Worm (Caenorhabditis elegans) whole organism, L3 larva: ENCODE data around the gene ZK1248.19.

Source experiments
- ceh-9 ChIP-seq: sonication (generic microtip); optimal IDR thresholded peaks from 2 replicates; lab custom pipeline; 2018; ENCODE audit warnings: missing biosample characterization, missing genetic modification characterization
- jun-1 ChIP-seq: fragments of 150-350 bp; optimal IDR thresholded peaks from 2 replicates; lab custom pipeline; 2014; ENCODE audit warnings: missing biosample characterization, missing genetic modification reagents, missing genetic modification characterization
- mdl-1 ChIP-seq: fragments of 150-350 bp; optimal IDR thresholded peaks from 2 replicates; lab custom pipeline; 2014; ENCODE audit warnings: missing biosample characterization, missing genetic modification characterization
- pha-4 ChIP-seq: fragments of 150-350 bp; optimal IDR thresholded peaks from 2 replicates; lab custom pipeline; 2014; ENCODE audit warnings: missing biosample characterization, missing genetic modification reagents, missing genetic modification characterization
- skn-1 ChIP-seq: fragments of 150-350 bp; optimal IDR thresholded peaks from 2 replicates; lab custom pipeline; 2014; ENCODE audit warnings: missing biosample characterization, missing genetic modification characterization
- tbx-2 ChIP-seq: sonication (generic microtip); optimal IDR thresholded peaks from 2 replicates; lab custom pipeline; 2016; ENCODE audit warnings: mild to moderate bottlenecking, missing genetic modification characterization, missing compliant biosample characterization

DNA sequence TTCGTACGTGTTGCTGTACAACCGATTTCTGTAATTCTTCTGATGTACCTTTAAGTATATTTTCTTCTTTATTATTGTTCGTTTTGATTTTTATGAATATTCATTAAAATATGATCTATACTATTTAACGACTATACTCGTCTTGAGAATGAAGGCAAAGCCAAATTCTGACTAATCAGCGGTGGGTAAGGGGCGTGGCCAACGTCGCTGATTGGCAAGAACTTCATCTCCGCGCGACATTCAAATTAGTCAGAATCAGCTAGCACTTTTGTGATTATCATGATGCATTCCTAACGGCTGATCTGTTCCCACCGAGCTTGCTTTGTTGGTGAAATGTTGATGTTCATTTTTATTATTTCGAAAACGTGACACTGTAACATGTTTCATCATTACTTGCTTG is 27.7 kb upstream of the ZK1248.19 start:
- TF ChIP-seq tbx-2 = no peak
- TF ChIP-seq mdl-1 (tag; lab: Kevin White, UChicago) = no peak
- no peak for TF ChIP-seq pha-4 (tag; lab: Kevin White, UChicago)
- TF ChIP-seq skn-1 (tag; lab: Kevin White, UChicago) = no peak
- no peak for TF ChIP-seq ceh-9 (tag; lab: Kevin White, UChicago)
- TF ChIP-seq jun-1 = no peak
